Fruit fly (Drosophila melanogaster): ENCODE measurements around the gene CG15824.

The CG15824 gene

dm6 chr2L:845341-846004, 39.5 kb downstream of the CG15824 start (continued):
- TF ChIP-seq brk (GFP tag; optimal IDR thresholded peaks at IDR 0.05), result no peak
- TF ChIP-seq Rel (GFP tag; optimal IDR thresholded peaks at IDR 0.05), result no peak
- TF ChIP-seq Rel (tag; optimal IDR thresholded peaks at IDR 0.05), result no peak
- no peak for TF ChIP-seq Jra (GFP tag; optimal IDR thresholded peaks at IDR 0.05)
- no peak for TF ChIP-seq Abd-B (GFP tag; optimal IDR thresholded peaks at IDR 0.05)
- TF ChIP-seq Hr83 (GFP tag; optimal IDR thresholded peaks at IDR 0.05; ENCODE audit: poor library complexity, severe bottlenecking), result no peak
- no peak for TF ChIP-seq pan (optimal IDR thresholded peaks at IDR 0.05)
- TF ChIP-seq tai (GFP tag; optimal IDR thresholded peaks at IDR 0.05), result no peak
- TF ChIP-seq dl (GFP tag; optimal IDR thresholded peaks at IDR 0.05; ENCODE audit: insufficient read depth in 1 of 2, partially characterized antibody in 2 of 2), result no peak
- TF ChIP-seq N (GFP tag; optimal IDR thresholded peaks at IDR 0.05), result no peak

dm6 chr2L:843850-844791, 40.8 kb downstream of the CG15824 start:
- peak; percentile 2 for TF ChIP-seq h (GFP tag; optimal IDR thresholded peaks at IDR 0.05)
- no peak for TF ChIP-seq Myc (optimal IDR thresholded peaks at IDR 0.05)
- TF ChIP-seq fru (GFP tag; optimal IDR thresholded peaks at IDR 0.05), result no peak
- TF ChIP-seq foxo (GFP tag; optimal IDR thresholded peaks at IDR 0.05), result no peak

- no peak for TF ChIP-seq sv (GFP tag; optimal IDR thresholded peaks at IDR 0.05)
- TF ChIP-seq ey (GFP tag; optimal IDR thresholded peaks at IDR 0.05), result peak; percentile 4
- TF ChIP-seq OdsH (GFP tag; optimal IDR thresholded peaks at IDR 0.05), result peak; percentile 1
- TF ChIP-seq GATAd (GFP tag; optimal IDR thresholded peaks at IDR 0.05), result no peak
- peak; percentile 9 for TF ChIP-seq fru (GFP tag; optimal IDR thresholded peaks at IDR 0.05)
- TF ChIP-seq HLH106 (tag; optimal IDR thresholded peaks at IDR 0.05), result peak; percentile 13
- peak; percentile 7 for TF ChIP-seq br (GFP tag; optimal IDR thresholded peaks at IDR 0.05)
Observed at dm6 chr2L:843301-843700, 41.6 kb downstream of the CG15824 start.

- TF ChIP-seq Rel (GFP tag; optimal IDR thresholded peaks at IDR 0.05) (no peak), Rel (tag; optimal IDR thresholded peaks at IDR 0.05) (peak; percentile 64), pan (optimal IDR thresholded peaks at IDR 0.05) (no peak)
Observed at dm6 chr2L:842873-843272, 42.1 kb downstream of the CG15824 start.

dm6 chr2L:841708-842107, 43.2 kb downstream of the CG15824 start:
- no peak for TF ChIP-seq lola (GFP tag; optimal IDR thresholded peaks at IDR 0.05)
- TF ChIP-seq Hr83 (GFP tag; optimal IDR thresholded peaks at IDR 0.05; ENCODE audit: poor library complexity, severe bottlenecking), result peak; percentile 76
- TF ChIP-seq psq (GFP tag; optimal IDR thresholded peaks at IDR 0.05), result peak; percentile 91
- peak; percentile 87 for TF ChIP-seq Mio (GFP tag; optimal IDR thresholded peaks at IDR 0.05)
- TF ChIP-seq jim (GFP tag; optimal IDR thresholded peaks at IDR 0.05), result no peak
- no peak for TF ChIP-seq CrebA (GFP tag; optimal IDR thresholded peaks at IDR 0.05; ENCODE audit: borderline replicate concordance)
- peak; percentile 86 for TF ChIP-seq brk (GFP tag; optimal IDR thresholded peaks at IDR 0.05)
- peak; percentile 87 for TF ChIP-seq Rel (GFP tag; optimal IDR thresholded peaks at IDR 0.05)
- peak; percentile 86 for TF ChIP-seq Rel (tag; optimal IDR thresholded peaks at IDR 0.05)
- TF ChIP-seq ey (GFP tag; optimal IDR thresholded peaks at IDR 0.05), result peak; percentile 93
- TF ChIP-seq rgr (GFP tag; optimal IDR thresholded peaks at IDR 0.05), result peak; percentile 96
- peak; percentile 97 for TF ChIP-seq h (GFP tag; optimal IDR thresholded peaks at IDR 0.05)
- no peak for TF ChIP-seq Dif (GFP tag; optimal IDR thresholded peaks at IDR 0.05; ENCODE audit: partially characterized antibody)
- TF ChIP-seq Hnf4 (GFP tag; optimal IDR thresholded peaks at IDR 0.05), result peak; percentile 97
- peak; percentile 95 for TF ChIP-seq Jra (GFP tag; optimal IDR thresholded peaks at IDR 0.05)
- no peak for TF ChIP-seq Myc (optimal IDR thresholded peaks at IDR 0.05)
- peak; percentile 93 for TF ChIP-seq Sp1 (GFP tag; optimal IDR thresholded peaks at IDR 0.05)
- peak; percentile 87 for TF ChIP-seq CG32264 (GFP tag; optimal IDR thresholded peaks at IDR 0.05)
- TF ChIP-seq usp (GFP tag; optimal IDR thresholded peaks at IDR 0.05), result no peak
- TF ChIP-seq woc (GFP tag; optimal IDR thresholded peaks at IDR 0.05), result peak; percentile 86
- peak; percentile 94 for TF ChIP-seq CG9705 (GFP tag; optimal IDR thresholded peaks at IDR 0.05)
- TF ChIP-seq sage (GFP tag; optimal IDR thresholded peaks at IDR 0.05), result peak; percentile 91
- peak; percentile 91 for TF ChIP-seq dmrt93B (GFP tag; optimal IDR thresholded peaks at IDR 0.05)
- TF ChIP-seq Hr78 (GFP tag; optimal IDR thresholded peaks at IDR 0.05), result no peak
- no peak for TF ChIP-seq Abd-B (GFP tag; optimal IDR thresholded peaks at IDR 0.05)
- peak; percentile 57 to 96 for TF ChIP-seq foxo (GFP tag; optimal IDR thresholded peaks at IDR 0.05)
- peak; percentile 95 for TF ChIP-seq fru (GFP tag; optimal IDR thresholded peaks at IDR 0.05)
- TF ChIP-seq GATAd (GFP tag; optimal IDR thresholded peaks at IDR 0.05), result peak; percentile 85
- peak; percentile 80 for TF ChIP-seq dsf (GFP tag; optimal IDR thresholded peaks at IDR 0.05; ENCODE audit: borderline replicate concordance)
- no peak for TF ChIP-seq Dfd (GFP tag; optimal IDR thresholded peaks at IDR 0.05)
- TF ChIP-seq br (GFP tag; optimal IDR thresholded peaks at IDR 0.05), result peak; percentile 97
- no peak for TF ChIP-seq dl (GFP tag; optimal IDR thresholded peaks at IDR 0.05; ENCODE audit: insufficient read depth in 1 of 2, partially characterized antibody in 2 of 2)
- no peak for TF ChIP-seq N (GFP tag; optimal IDR thresholded peaks at IDR 0.05)

Data from whole organism, wandering third instar larva.